Worm (Caenorhabditis elegans): ENCODE results near the gene F16H6.9.

The F16H6.9 gene

DNA sequence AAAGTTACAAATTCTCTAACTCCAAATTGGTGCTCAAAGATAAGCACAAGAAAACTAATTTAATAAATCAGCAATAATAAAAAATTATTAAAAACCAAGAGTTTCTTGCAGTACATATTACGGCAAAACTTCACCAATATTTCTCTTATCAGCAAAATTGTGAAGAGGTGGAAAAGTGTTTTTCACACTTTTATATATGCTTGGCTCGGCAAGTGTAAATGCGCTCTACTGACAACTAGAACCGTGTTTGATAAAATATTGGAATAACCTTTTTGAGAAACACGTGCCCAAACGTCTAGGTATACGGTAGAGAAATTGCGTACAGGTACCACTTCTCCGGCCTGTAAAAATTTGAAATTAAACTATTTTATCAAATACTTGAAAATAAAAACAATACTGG lies 24.4 kb downstream of the F16H6.9 start, which contains the start of gene R10E8.8:
R10E8.8 (minus strand) TSS at position 343 of the 400 bp plus-strand sequence.
- TF ChIP-seq dpl-1 (GFP tag; optimal IDR thresholded peaks at IDR 0.05) (no peak), nhr-28 (tag; optimal IDR thresholded peaks at IDR 0.05) (peak; percentile 68), ceh-44 (GFP tag; IDR thresholded peaks at IDR 0.05) (no peak), dmd-6 (GFP tag; IDR thresholded peaks at IDR 0.05) (0 out of 2 replicates have a peak, but pooled peaks have one; percentile 25), lin-39 (tag; optimal IDR thresholded peaks at IDR 0.05) (no peak), zfp-2 (tag; optimal IDR thresholded peaks at IDR 0.05) (no peak), spr-1 (tag; optimal IDR thresholded peaks at IDR 0.05) (no peak), mxl-3 (GFP tag; optimal IDR thresholded peaks at IDR 0.05) (peak; percentile 9), nhr-237 (tag; optimal IDR thresholded peaks at IDR 0.05) (no peak), F10B5.3 (tag; optimal IDR thresholded peaks at IDR 0.05) (no peak), pqm-1 (tag; optimal IDR thresholded peaks at IDR 0.05) (peak; percentile 77), skn-1 (tag; optimal IDR thresholded peaks at IDR 0.05) (no peak), tra-1 (GFP tag; IDR thresholded peaks at IDR 0.05) (no peak), daf-19 (GFP tag; conservative IDR thresholded peaks at IDR 0.05) (no peak), fos-1 (tag; optimal IDR thresholded peaks at IDR 0.05) (no peak), madf-5 (GFP tag; IDR thresholded peaks at IDR 0.05) (no peak), dve-1 (tag; optimal IDR thresholded peaks at IDR 0.05; ENCODE audit: insufficient read depth) (peak; percentile 75), ceh-62 (tag; optimal IDR thresholded peaks at IDR 0.05) (no peak), spr-3 (GFP tag; optimal IDR thresholded peaks at IDR 0.05) (no peak), Y5F2A.4 (GFP tag; optimal IDR thresholded peaks at IDR 0.05) (no peak), ceh-32 (tag; optimal IDR thresholded peaks at IDR 0.05; ENCODE audit: poor library complexity) (no peak), ZK546.5 (tag; optimal IDR thresholded peaks at IDR 0.05) (no peak), nhr-77 (tag; optimal IDR thresholded peaks at IDR 0.05) (peak; percentile 15), daf-16 (GFP tag; optimal IDR thresholded peaks at IDR 0.05) (no peak), daf-16 (tag; optimal IDR thresholded peaks at IDR 0.05) (peak; percentile 81), lsy-2 (tag; optimal IDR thresholded peaks at IDR 0.05) (peak in 1 of 2 experiments; percentile 41), nhr-42 (GFP tag; IDR thresholded peaks at IDR 0.05) (no peak), pha-4 (GFP tag; IDR thresholded peaks at IDR 0.05) (no peak), pha-4 (tag; optimal IDR thresholded peaks at IDR 0.05) (no peak), egl-43 (GFP tag; IDR thresholded peaks at IDR 0.05) (no peak), lin-38 (GFP tag; IDR thresholded peaks at IDR 0.05) (peak; percentile 67), mxl-2 (GFP tag; conservative IDR thresholded peaks at IDR 0.05) (no peak), mep-1 (tag; optimal IDR thresholded peaks at IDR 0.05) (peak; percentile 6), hlh-11 (tag; optimal IDR thresholded peaks at IDR 0.05) (peak; percentile 35), egl-27 (tag; optimal IDR thresholded peaks at IDR 0.05) (no peak), attf-4 (tag; optimal IDR thresholded peaks at IDR 0.05) (no peak), ces-1 (GFP tag; optimal IDR thresholded peaks at IDR 0.05) (no peak)

DNA sequence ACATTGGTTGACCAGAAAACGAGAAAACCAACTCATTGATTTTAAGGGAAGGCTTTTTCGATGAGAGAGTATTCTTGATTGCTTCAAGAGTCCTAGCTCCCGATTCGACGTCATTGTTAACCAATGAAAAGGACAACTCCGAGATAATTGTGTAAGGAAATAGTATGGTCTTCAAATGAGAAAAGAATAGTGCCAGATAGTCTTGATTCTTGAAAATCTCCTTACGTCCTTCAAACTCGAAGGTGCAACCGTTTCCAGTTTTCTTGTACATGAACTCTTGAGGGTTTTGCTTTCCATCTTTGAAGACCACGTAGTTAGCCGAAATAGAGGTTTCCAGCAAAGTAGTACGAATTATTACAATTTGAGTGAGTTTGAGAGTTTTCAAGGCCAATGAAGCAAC lies 26.3 kb downstream of the F16H6.9 start:
- no peak for TF ChIP-seq zfp-2 (tag; optimal IDR thresholded peaks at IDR 0.05)
- peak in 1 of 2 experiments; percentile 93 for TF ChIP-seq unc-62 (GFP tag; optimal IDR thresholded peaks at IDR 0.05 in 1 of 2)
- no peak for TF ChIP-seq unc-62 (tag; optimal IDR thresholded peaks at IDR 0.05)

- TF ChIP-seq pqm-1 (tag; optimal IDR thresholded peaks at IDR 0.05) (peak; percentile 30), nhr-28 (tag; optimal IDR thresholded peaks at IDR 0.05) (peak; percentile 77), dve-1 (tag; optimal IDR thresholded peaks at IDR 0.05; ENCODE audit: insufficient read depth) (peak; percentile 17), dpl-1 (GFP tag; optimal IDR thresholded peaks at IDR 0.05) (no peak), daf-16 (GFP tag; optimal IDR thresholded peaks at IDR 0.05) (no peak), daf-16 (tag; optimal IDR thresholded peaks at IDR 0.05) (peak; percentile 28), aha-1 (tag) (peak; percentile 34), daf-12 (tag; optimal IDR thresholded peaks at IDR 0.05) (no peak)
Observed at ce11 chrV:18244408-18244807, 27.5 kb downstream of the F16H6.9 start.
